Fruit fly (Drosophila melanogaster) whole organism, pupa: ENCODE data around the gene CG3703.

Experiments
- CG13204 ChIP-seq: fragments of 200-800 bp; sonication (Bioruptor generic); optimal IDR thresholded peaks from 2 replicates; lab custom pipeline; 2018; ENCODE audit warnings: missing biosample characterization, mild to moderate bottlenecking, missing genetic modification characterization, moderate library complexity
- CG14655 ChIP-seq: fragments of 200-800 bp; sonication (Bioruptor generic); optimal IDR thresholded peaks from 3 replicates; lab custom pipeline; 2017; ENCODE audit warnings: mild to moderate bottlenecking, missing biosample characterization, missing genetic modification reagents, missing genetic modification characterization
- CG17806 ChIP-seq: fragments of 200-800 bp; sonication (Bioruptor generic); optimal IDR thresholded peaks from 2 replicates; lab custom pipeline; 2018; ENCODE audit warnings: missing biosample characterization, mild to moderate bottlenecking, missing genetic modification characterization, moderate library complexity
- CG32121 ChIP-seq: fragments of 200-800 bp; sonication (Bioruptor generic); IDR thresholded peaks from 2 replicates; pipeline ENCODE4 v1.3.6; 2022; ENCODE audit warnings: missing biosample characterization, missing genetic modification characterization
- CG4496 ChIP-seq: fragments of 200-800 bp; sonication (Bioruptor generic); IDR thresholded peaks from 3 replicates; pipeline ENCODE4 v1.3.6; 2022; ENCODE audit warnings: missing biosample characterization, missing genetic modification characterization
- CG8159 ChIP-seq: fragments of 200-800 bp; sonication (Bioruptor generic); optimal IDR thresholded peaks from 3 replicates; lab custom pipeline; 2018; ENCODE audit warnings: missing biosample characterization, mild to moderate bottlenecking, missing genetic modification characterization, moderate library complexity
- EcR ChIP-seq: fragments of 200-800 bp; sonication (Bioruptor generic); optimal IDR thresholded peaks from 3 replicates; lab custom pipeline; 2019; ENCODE audit warnings: missing biosample characterization, missing genetic modification characterization, mild to moderate bottlenecking, moderate library complexity, missing genetic modification reagents
- Ets98B ChIP-seq: fragments of 200-800 bp; sonication (Bioruptor generic); IDR thresholded peaks from 2 replicates; pipeline ENCODE4 v1.3.6; 2022; ENCODE audit warnings: missing biosample characterization, missing genetic modification characterization
- Pif1A ChIP-seq: fragments of 200-800 bp; sonication (Bioruptor generic); optimal IDR thresholded peaks from 3 replicates; lab custom pipeline; 2016; ENCODE audit warnings: missing biosample characterization, missing genetic modification characterization
- Pif1B ChIP-seq: fragments of 200-800 bp; sonication (Bioruptor generic); optimal IDR thresholded peaks from 3 replicates; lab custom pipeline; 2016; ENCODE audit warnings: missing biosample characterization, missing genetic modification characterization
- fd96Ca ChIP-seq: fragments of 200-800 bp; sonication (Bioruptor generic); IDR thresholded peaks from 3 replicates; pipeline ENCODE4 v1.3.6; 2022; ENCODE audit warnings: missing biosample characterization, missing genetic modification characterization
- gl ChIP-seq: fragments of 200-800 bp; sonication (Bioruptor generic); optimal IDR thresholded peaks from 2 replicates; lab custom pipeline; 2018; ENCODE audit warnings: missing biosample characterization, mild to moderate bottlenecking, missing genetic modification characterization

DNA sequence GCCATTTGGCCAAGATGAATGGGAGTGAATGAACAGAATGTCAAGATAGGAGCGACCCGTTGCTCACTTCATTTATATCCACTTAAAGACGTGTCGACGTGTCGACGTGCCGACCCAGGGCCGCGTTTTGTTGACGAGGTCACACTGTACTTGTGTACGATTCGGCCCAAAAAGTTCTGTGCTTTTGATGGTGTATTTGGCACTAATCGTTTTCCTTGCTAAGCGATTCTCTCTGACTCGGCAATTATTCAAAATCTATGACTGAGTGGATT, 2.6 kb upstream of the CG3703 start:
- TF ChIP-seq CG13204: no peak
- TF ChIP-seq CG8159 (tag; lab: Kevin White, UChicago): no peak
- TF ChIP-seq CG4496: no peak
- TF ChIP-seq EcR (GFP tag; lab: Kevin White, UChicago): no peak
- TF ChIP-seq CG32121: no peak
- no peak for TF ChIP-seq Ets98B (GFP tag; lab: Robert Waterston, UW)
- no peak for TF ChIP-seq Pif1B (GFP tag; lab: Kevin White, UChicago)
- no peak for TF ChIP-seq gl
- no peak for TF ChIP-seq fd96Ca (GFP tag; lab: Robert Waterston, UW)
- TF ChIP-seq CG17806: no peak
- TF ChIP-seq CG14655 (GFP tag; lab: Kevin White, UChicago): no peak
- TF ChIP-seq Pif1A (GFP tag; lab: Kevin White, UChicago): no peak
